Worm (Caenorhabditis elegans) whole organism, L2 larva: Measurements from ENCODE around the gene srh-281.

Experiments
- ama-1 ChIP-seq: fragments of 150-350 bp; optimal IDR thresholded peaks from 2 replicates; lab custom pipeline; 2018; ENCODE audit warnings: inconsistent platforms
- ceh-82 ChIP-seq: fragments of 150-350 bp; optimal IDR thresholded peaks from 2 replicates; lab custom pipeline; 2014; ENCODE audit warnings: missing biosample characterization, missing genetic modification characterization
- egl-27 ChIP-seq: sonication (generic microtip); optimal IDR thresholded peaks from 3 replicates; lab custom pipeline; 2017; ENCODE audit warnings: missing biosample characterization, missing genetic modification reagents, missing genetic modification characterization
- elt-1 ChIP-seq: fragments of 150-350 bp; optimal IDR thresholded peaks from 2 replicates; lab custom pipeline; 2014; ENCODE audit warnings: missing biosample characterization, missing genetic modification characterization
- fos-1 ChIP-seq: fragments of 150-350 bp; optimal IDR thresholded peaks from 2 replicates; lab custom pipeline; 2014; ENCODE audit warnings: missing biosample characterization, missing genetic modification characterization
- nhr-11 ChIP-seq: fragments of 150-350 bp; optimal IDR thresholded peaks from 2 replicates; lab custom pipeline; 2014; ENCODE audit warnings: missing biosample characterization, missing genetic modification characterization
- nhr-25 ChIP-seq: fragments of 150-350 bp; sonication (generic microtip); optimal IDR thresholded peaks from 3 replicates; lab custom pipeline; 2014; ENCODE audit warnings: missing biosample characterization, missing genetic modification characterization
- nhr-77 ChIP-seq: fragments of 150-350 bp; optimal IDR thresholded peaks from 2 replicates; lab custom pipeline; 2014; ENCODE audit warnings: missing biosample characterization, missing genetic modification characterization
- unc-62 ChIP-seq: fragments of 150-350 bp; optimal IDR thresholded peaks from 2 replicates; lab custom pipeline; 2014; ENCODE audit warnings: missing biosample characterization, missing genetic modification reagents, missing genetic modification characterization

- TF ChIP-seq ceh-82 (tag; lab: Kevin White, UChicago) (no peak), unc-62 (GFP tag; lab: Kevin White, UChicago) (no peak), fos-1 (no peak), nhr-77 (tag; lab: Kevin White, UChicago) (no peak), nhr-11 (tag; lab: Kevin White, UChicago) (no peak), ama-1 (lab: Kevin White, UChicago) (no peak), elt-1 (no peak), nhr-25 (tag; lab: Kevin White, UChicago) (no peak), egl-27 (no peak)
Observed at ce11 chrV:16159594-16159993, 31.0 kb upstream of the srh-281 start, which contains the start of gene F10A3.17.
